Fruit fly (Drosophila melanogaster): ENCODE results near the gene brv2.

DNA sequence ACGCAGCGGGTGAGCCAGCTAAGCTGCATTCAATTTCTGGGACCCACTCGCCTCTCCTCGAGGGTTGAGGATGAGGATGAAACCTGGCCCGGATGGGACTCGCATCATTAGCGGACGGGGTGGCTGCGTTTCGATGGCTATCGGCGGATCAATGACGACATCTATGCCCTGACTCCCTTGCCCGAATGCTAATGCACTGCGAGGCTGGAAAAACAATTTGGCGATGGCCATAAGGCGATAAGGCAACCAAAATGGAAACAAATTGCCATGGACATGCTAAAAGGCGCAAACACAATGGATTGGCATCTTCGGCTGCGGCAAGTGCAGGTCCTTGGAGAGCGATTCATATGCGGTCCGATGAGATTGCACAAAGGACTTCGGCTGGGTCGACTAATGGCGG lies 18.4 kb upstream of the brv2 start:
- no peak for TF ChIP-seq CG14711 (tag; optimal IDR thresholded peaks at IDR 0.05)
- TF ChIP-seq CG5204 (GFP tag; optimal IDR thresholded peaks at IDR 0.05), result no peak
- TF ChIP-seq cnc (optimal IDR thresholded peaks at IDR 0.05), result no peak
- no peak for TF ChIP-seq kay (GFP tag; ENCODE audit: borderline replicate concordance)

Data from whole organism, adult.